Worm (Caenorhabditis elegans) whole organism, L3 larva: ENCODE measurements around the gene sql-1.

Experiments used
- R02D3.7 ChIP-seq: fragments of 150-350 bp; optimal IDR thresholded peaks from 2 replicates; lab custom pipeline; 2014; ENCODE audit warnings: missing biosample characterization, missing genetic modification characterization
- aly-2 ChIP-seq: fragments of 150-350 bp; optimal IDR thresholded peaks from 2 replicates; lab custom pipeline; 2014; ENCODE audit warnings: missing biosample characterization, missing genetic modification characterization
- ama-1 ChIP-seq: fragments of 150-350 bp; optimal IDR thresholded peaks from 2 replicates; lab custom pipeline; 2018
- ceh-16 ChIP-seq: sonication (generic microtip); optimal IDR thresholded peaks from 2 replicates; lab custom pipeline; 2017; ENCODE audit warnings: missing biosample characterization, missing genetic modification characterization
- ceh-28 ChIP-seq: fragments of 150-350 bp; optimal IDR thresholded peaks from 2 replicates; lab custom pipeline; 2014; ENCODE audit warnings: missing biosample characterization, missing genetic modification reagents, missing genetic modification characterization
- ceh-82 ChIP-seq: fragments of 150-350 bp; optimal IDR thresholded peaks from 2 replicates; lab custom pipeline; 2014; ENCODE audit warnings: missing biosample characterization, missing genetic modification characterization
- ceh-9 ChIP-seq: sonication (generic microtip); optimal IDR thresholded peaks from 2 replicates; lab custom pipeline; 2018; ENCODE audit warnings: missing biosample characterization, missing genetic modification characterization
- daf-12 ChIP-seq: fragments of 150-350 bp; optimal IDR thresholded peaks from 2 replicates; lab custom pipeline; 2014; ENCODE audit warnings: missing biosample characterization, missing genetic modification reagents, missing genetic modification characterization
- egl-27 ChIP-seq: sonication (generic microtip); optimal IDR thresholded peaks from 4 replicates; lab custom pipeline; 2017; ENCODE audit warnings: missing biosample characterization, missing genetic modification reagents, missing genetic modification characterization
- egl-5 ChIP-seq: fragments of 150-350 bp; optimal IDR thresholded peaks from 2 replicates; lab custom pipeline; 2017; ENCODE audit warnings: missing biosample characterization, missing genetic modification reagents, missing genetic modification characterization, inconsistent platforms
- elt-1 ChIP-seq: fragments of 150-350 bp; optimal IDR thresholded peaks from 2 replicates; lab custom pipeline; 2014; ENCODE audit warnings: missing biosample characterization, missing genetic modification characterization
- elt-2 ChIP-seq: sonication (generic microtip); optimal IDR thresholded peaks from 2 replicates; lab custom pipeline; 2016; ENCODE audit warnings: missing genetic modification reagents, mild to moderate bottlenecking, missing genetic modification characterization, missing compliant biosample characterization
- elt-3 ChIP-seq, 3 experiments: fragments of 150-350 bp in 1 of 3; sonication (generic microtip) in 2 of 3; optimal IDR thresholded peaks; 2 replicates in 2 of 3; 4 replicates in 1 of 3; lab custom pipeline; 2014 to 2017; ENCODE audit warnings: missing biosample characterization in 3 of 3, missing genetic modification characterization in 3 of 3
- eor-1 ChIP-seq, 2 experiments: fragments of 150-350 bp; optimal IDR thresholded peaks; 2 replicates each; lab custom pipeline; 2014 to 2018; ENCODE audit warnings: missing biosample characterization in 2 of 2, missing genetic modification characterization in 2 of 2
- fkh-10 ChIP-seq: sonication (generic microtip); optimal IDR thresholded peaks from 2 replicates; lab custom pipeline; 2017; ENCODE audit warnings: missing biosample characterization, missing genetic modification reagents, missing genetic modification characterization
- fos-1 ChIP-seq: fragments of 150-350 bp; optimal IDR thresholded peaks from 2 replicates; lab custom pipeline; 2014; ENCODE audit warnings: missing biosample characterization, missing genetic modification characterization
- hmg-11 ChIP-seq: sonication (generic microtip); optimal IDR thresholded peaks from 2 replicates; lab custom pipeline; 2016; ENCODE audit warnings: missing genetic modification characterization, missing compliant biosample characterization
- jun-1 ChIP-seq: fragments of 150-350 bp; optimal IDR thresholded peaks from 2 replicates; lab custom pipeline; 2014; ENCODE audit warnings: missing biosample characterization, missing genetic modification reagents, missing genetic modification characterization
- lin-15B ChIP-seq: fragments of 150-350 bp; optimal IDR thresholded peaks from 2 replicates; lab custom pipeline; 2014; ENCODE audit warnings: missing biosample characterization, missing genetic modification characterization
- lin-39 ChIP-seq: fragments of 150-350 bp; optimal IDR thresholded peaks from 2 replicates; lab custom pipeline; 2018; ENCODE audit warnings: missing biosample characterization, missing genetic modification reagents, missing genetic modification characterization
- lsy-12 ChIP-seq: sonication (generic microtip); optimal IDR thresholded peaks from 2 replicates; lab custom pipeline; 2016; ENCODE audit warnings: mild to moderate bottlenecking, missing genetic modification characterization, missing compliant biosample characterization
- mdl-1 ChIP-seq: fragments of 150-350 bp; optimal IDR thresholded peaks from 2 replicates; lab custom pipeline; 2014; ENCODE audit warnings: missing biosample characterization, missing genetic modification characterization
- nfya-1 ChIP-seq: sonication (generic microtip); optimal IDR thresholded peaks from 2 replicates; lab custom pipeline; 2017; ENCODE audit warnings: missing genetic modification characterization, mild to moderate bottlenecking, missing compliant biosample characterization, antibody characterized with exemption, moderate library complexity; ENCODE audit not compliant: insufficient read depth
- nhr-11 ChIP-seq: fragments of 150-350 bp; optimal IDR thresholded peaks from 2 replicates; lab custom pipeline; 2014; ENCODE audit warnings: missing biosample characterization, missing genetic modification characterization
- nhr-12 ChIP-seq: fragments of 150-350 bp; optimal IDR thresholded peaks from 2 replicates; lab custom pipeline; 2014; ENCODE audit warnings: missing biosample characterization, missing genetic modification characterization
- nhr-23 ChIP-seq: fragments of 150-350 bp; optimal IDR thresholded peaks from 2 replicates; lab custom pipeline; 2014; ENCODE audit warnings: missing biosample characterization, missing genetic modification reagents, missing genetic modification characterization
- nhr-237 ChIP-seq: fragments of 150-350 bp; optimal IDR thresholded peaks from 2 replicates; lab custom pipeline; 2014; ENCODE audit warnings: missing biosample characterization, missing genetic modification characterization
- nhr-25 ChIP-seq: sonication (generic microtip); optimal IDR thresholded peaks from 2 replicates; lab custom pipeline; 2017; ENCODE audit warnings: missing biosample characterization, missing genetic modification characterization
- nhr-28 ChIP-seq: fragments of 150-350 bp; optimal IDR thresholded peaks from 2 replicates; lab custom pipeline; 2014; ENCODE audit warnings: missing biosample characterization, missing genetic modification characterization
- nhr-43 ChIP-seq: sonication (generic microtip); optimal IDR thresholded peaks from 2 replicates; lab custom pipeline; 2016; ENCODE audit warnings: mild to moderate bottlenecking, missing genetic modification characterization, missing compliant biosample characterization; ENCODE audit not compliant: poor library complexity, severe bottlenecking
- nhr-67 ChIP-seq: fragments of 150-350 bp; optimal IDR thresholded peaks from 2 replicates; lab custom pipeline; 2014; ENCODE audit warnings: missing biosample characterization, missing genetic modification characterization
- nhr-76 ChIP-seq: fragments of 150-350 bp; sonication (generic microtip); optimal IDR thresholded peaks from 5 replicates; lab custom pipeline; 2014; ENCODE audit warnings: missing biosample characterization, missing genetic modification characterization
- nhr-77 ChIP-seq: fragments of 150-350 bp; optimal IDR thresholded peaks from 2 replicates; lab custom pipeline; 2014; ENCODE audit warnings: missing biosample characterization, missing genetic modification characterization
- pha-4 ChIP-seq: fragments of 150-350 bp; optimal IDR thresholded peaks from 2 replicates; lab custom pipeline; 2014; ENCODE audit warnings: missing biosample characterization, missing genetic modification reagents, missing genetic modification characterization
- pqm-1 ChIP-seq: fragments of 150-350 bp; optimal IDR thresholded peaks from 2 replicates; lab custom pipeline; 2017; ENCODE audit warnings: missing biosample characterization, missing genetic modification characterization, inconsistent platforms
- sea-2 ChIP-seq: fragments of 150-350 bp; sonication (generic microtip); optimal IDR thresholded peaks from 4 replicates; lab custom pipeline; 2014; ENCODE audit warnings: missing biosample characterization, missing genetic modification reagents, missing genetic modification characterization
- skn-1 ChIP-seq: fragments of 150-350 bp; optimal IDR thresholded peaks from 2 replicates; lab custom pipeline; 2014; ENCODE audit warnings: missing biosample characterization, missing genetic modification characterization
- snpc-4 ChIP-seq: fragments of 150-350 bp; optimal IDR thresholded peaks from 2 replicates; lab custom pipeline; 2014; ENCODE audit warnings: missing biosample characterization, missing genetic modification characterization
- tbx-2 ChIP-seq: sonication (generic microtip); optimal IDR thresholded peaks from 2 replicates; lab custom pipeline; 2016; ENCODE audit warnings: mild to moderate bottlenecking, missing genetic modification characterization, missing compliant biosample characterization
- unc-39 ChIP-seq: sonication (generic microtip); optimal IDR thresholded peaks from 4 replicates; lab custom pipeline; 2017; ENCODE audit warnings: missing biosample characterization, missing genetic modification characterization
- zag-1 ChIP-seq: fragments of 150-350 bp; optimal IDR thresholded peaks from 2 replicates; lab custom pipeline; 2014; ENCODE audit warnings: missing biosample characterization, missing genetic modification characterization
- ztf-11 ChIP-seq: fragments of 150-350 bp; optimal IDR thresholded peaks from 2 replicates; lab custom pipeline; 2014; ENCODE audit warnings: missing biosample characterization, missing genetic modification characterization
- ztf-4 ChIP-seq: fragments of 150-350 bp; optimal IDR thresholded peaks from 2 replicates; lab custom pipeline; 2014; ENCODE audit warnings: missing biosample characterization, missing genetic modification characterization

Gene sql-1

DNA sequence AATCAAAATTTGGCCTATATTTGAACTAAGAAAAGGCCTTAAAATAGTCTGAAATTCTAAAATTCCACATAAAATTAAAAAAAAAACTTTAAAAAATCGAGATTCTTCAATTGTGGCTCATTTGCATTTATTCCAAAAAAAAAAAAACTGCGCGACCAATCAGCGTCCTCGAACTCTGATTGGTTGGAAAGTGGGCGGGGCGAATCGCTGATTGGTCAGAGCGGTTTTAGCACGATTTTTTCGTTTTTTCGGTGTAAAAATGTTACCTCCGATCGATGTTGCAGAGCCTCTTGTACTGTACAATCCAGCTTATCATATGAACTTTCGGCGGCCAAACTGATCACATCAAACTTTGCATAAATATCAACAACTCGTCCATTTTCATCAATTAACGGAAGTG is 41.1 kb downstream of the sql-1 start:
- TF ChIP-seq elt-2 (no peak), nfya-1 (tag; lab: Kevin White, UChicago) (peak; percentile 98), zag-1 (tag; lab: Kevin White, UChicago) (no peak), pqm-1 (tag; lab: Kevin White, UChicago) (no peak), hmg-11 (no peak)

DNA sequence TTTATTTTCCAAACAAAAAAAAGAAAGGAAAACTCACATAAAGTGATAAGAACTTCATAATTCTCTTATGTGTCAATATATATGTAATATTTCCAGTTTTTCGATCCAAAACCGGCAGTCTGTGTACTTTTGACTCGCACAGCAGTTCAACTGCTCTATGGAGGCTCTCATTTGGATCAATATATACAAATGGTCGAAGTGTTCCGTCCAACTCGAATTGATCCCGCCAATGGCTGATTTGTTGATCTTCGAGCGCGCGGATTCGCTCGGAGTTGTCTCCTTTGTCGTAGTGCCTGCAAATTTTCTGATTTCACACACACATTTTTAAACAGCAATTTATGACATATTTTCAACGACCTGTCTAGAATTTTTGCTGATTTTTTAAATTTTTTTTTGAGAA is 43.3 kb downstream of the sql-1 start:
- TF ChIP-seq nhr-11 (tag; lab: Kevin White, UChicago) (no peak), jun-1 (tag; lab: Kevin White, UChicago) (no peak), ztf-4 (tag; lab: Kevin White, UChicago) (no peak)

DNA sequence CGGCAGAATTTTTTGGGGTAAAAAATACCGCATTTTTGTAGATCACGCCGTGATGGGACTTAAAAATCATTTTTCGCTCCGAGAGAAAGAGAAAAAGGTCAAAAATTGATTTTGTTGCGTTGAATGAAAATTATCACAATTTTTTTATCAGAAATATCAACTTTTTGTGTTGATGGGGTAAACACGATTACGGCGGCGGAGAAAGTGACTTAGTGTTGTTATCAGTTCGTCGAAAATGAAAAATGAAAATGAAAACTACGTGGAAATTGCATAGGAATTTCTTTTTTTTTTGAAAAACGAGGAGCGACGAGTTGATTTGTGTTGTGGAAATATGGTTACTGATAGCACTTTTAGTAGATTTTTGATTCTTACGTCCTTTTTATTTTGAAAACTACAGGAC is 49.1 kb downstream of the sql-1 start:
- TF ChIP-seq pqm-1 (tag; lab: Kevin White, UChicago) (peak; percentile 17), elt-2 (peak; percentile 89), pha-4 (tag; lab: Kevin White, UChicago) (peak; percentile 29), nhr-76 (tag; lab: Kevin White, UChicago) (no peak)

ce11 chrIII:12549657-12550056 is 50.3 kb downstream of the sql-1 start:
- no peak for TF ChIP-seq elt-1
- no peak for TF ChIP-seq nhr-12 (tag; lab: Kevin White, UChicago)
- TF ChIP-seq hmg-11: no peak
- peak; percentile 62 for TF ChIP-seq ceh-28 (tag; lab: Kevin White, UChicago)
- peak; percentile 80 for TF ChIP-seq lsy-12 (tag; lab: Kevin White, UChicago)
- TF ChIP-seq elt-2: peak; percentile 97
- peak; percentile 88 for TF ChIP-seq nhr-23 (tag; lab: Kevin White, UChicago)
- TF ChIP-seq nhr-11 (tag; lab: Kevin White, UChicago): no peak
- no peak for TF ChIP-seq daf-12 (tag; lab: Kevin White, UChicago)
- TF ChIP-seq pha-4 (tag; lab: Kevin White, UChicago): peak; percentile 12
- TF ChIP-seq nhr-67 (tag; lab: Kevin White, UChicago): no peak
- TF ChIP-seq lin-39: no peak
- no peak for TF ChIP-seq ceh-16 (tag; lab: Kevin White, UChicago)
- TF ChIP-seq ama-1: no peak
- TF ChIP-seq fos-1: no peak
- no peak for TF ChIP-seq unc-39 (tag; lab: Kevin White, UChicago)
- no peak for TF ChIP-seq nhr-77 (tag; lab: Kevin White, UChicago)
- peak; percentile 90 for TF ChIP-seq nhr-43
- no peak for TF ChIP-seq nhr-76 (tag; lab: Kevin White, UChicago)
- no peak for TF ChIP-seq ztf-11 (tag; lab: Kevin White, UChicago)
- TF ChIP-seq nhr-25 (tag; lab: Kevin White, UChicago): peak; percentile 82
- TF ChIP-seq ceh-9 (tag; lab: Kevin White, UChicago): no peak
- no peak for TF ChIP-seq zag-1 (tag; lab: Kevin White, UChicago)
- no peak for TF ChIP-seq egl-5 (tag; lab: Kevin White, UChicago)
- no peak for TF ChIP-seq tbx-2 (tag; lab: Kevin White, UChicago)
- no peak for TF ChIP-seq ceh-82
- TF ChIP-seq elt-3 (tag; optimal IDR thresholded peaks at IDR 0.05; lab: Kevin White, UChicago): peak in 2 of 3 experiments; percentile 24 to 39
- TF ChIP-seq R02D3.7 (tag; lab: Kevin White, UChicago): peak; percentile 60
- no peak for TF ChIP-seq fkh-10
- no peak for TF ChIP-seq skn-1 (tag; lab: Kevin White, UChicago)
- TF ChIP-seq aly-2 (tag; lab: Kevin White, UChicago): no peak
- no peak for TF ChIP-seq snpc-4 (tag; lab: Kevin White, UChicago)
- TF ChIP-seq ztf-4 (tag; lab: Kevin White, UChicago): peak; percentile 30
- peak; percentile 93 for TF ChIP-seq jun-1 (tag; lab: Kevin White, UChicago)
- TF ChIP-seq sea-2: no peak
- no peak for TF ChIP-seq lin-15B (tag; lab: Kevin White, UChicago)
- TF ChIP-seq pqm-1 (tag; lab: Kevin White, UChicago): peak; percentile 96
- TF ChIP-seq mdl-1 (tag; lab: Kevin White, UChicago): peak; percentile 1
- peak; percentile 61 for TF ChIP-seq nfya-1 (tag; lab: Kevin White, UChicago)
- peak; percentile 12 for TF ChIP-seq nhr-28 (tag; lab: Kevin White, UChicago)
- TF ChIP-seq egl-27 (tag; lab: Kevin White, UChicago): no peak
- TF ChIP-seq nhr-237 (tag; lab: Kevin White, UChicago): no peak
- TF ChIP-seq eor-1 (tag; optimal IDR thresholded peaks at IDR 0.05; lab: Kevin White, UChicago): no peak
- TF ChIP-seq, all 47 proteins: peak for 15
